Worm (Caenorhabditis elegans): ENCODE results near the gene cdkl-1.

cdkl-1 gene

ce11 chrV:11113041-11113574 lies 14.4 kb downstream of the cdkl-1 start, which contains the start of gene erfa-3 (continued):
- TF ChIP-seq hlh-13 (GFP tag; optimal IDR thresholded peaks at IDR 0.05) = peak; percentile 18
- no peak for TF ChIP-seq unc-55 (GFP tag; optimal IDR thresholded peaks at IDR 0.05)
- TF ChIP-seq ceh-9 (tag; optimal IDR thresholded peaks at IDR 0.05) = no peak
- peak; percentile 85 for TF ChIP-seq pha-2 (tag; optimal IDR thresholded peaks at IDR 0.05)
- TF ChIP-seq nhr-11 (tag; optimal IDR thresholded peaks at IDR 0.05) = no peak
- TF ChIP-seq lim-6 (tag; optimal IDR thresholded peaks at IDR 0.05) = peak; percentile 49
- peak; percentile 37 for TF ChIP-seq zip-5 (tag; optimal IDR thresholded peaks at IDR 0.05)
- TF ChIP-seq unc-86 (tag; optimal IDR thresholded peaks at IDR 0.05) = peak; percentile 74
- TF ChIP-seq madf-2 (tag; optimal IDR thresholded peaks at IDR 0.05) = peak; percentile 67
- peak; percentile 82 for TF ChIP-seq ceh-19 (GFP tag; optimal IDR thresholded peaks at IDR 0.05)
- no peak for TF ChIP-seq ama-1 (optimal IDR thresholded peaks at IDR 0.05)
- peak; percentile 51 for TF ChIP-seq ceh-24 (tag; optimal IDR thresholded peaks at IDR 0.05)
- peak; percentile 69 for TF ChIP-seq rnt-1 (tag; optimal IDR thresholded peaks at IDR 0.05)
- peak; percentile 24; the same call in 1 of the 2 replicates for TF ChIP-seq ceh-45 (GFP tag; IDR thresholded peaks at IDR 0.05)
- peak; percentile 45 for TF ChIP-seq npax-4 (tag; optimal IDR thresholded peaks at IDR 0.05)
- peak; percentile 84 for TF ChIP-seq ceh-34 (tag; optimal IDR thresholded peaks at IDR 0.05)
- peak; percentile 54 for TF ChIP-seq lin-11 (tag; optimal IDR thresholded peaks at IDR 0.05)
- peak; percentile 31 for TF ChIP-seq ets-4 (tag; optimal IDR thresholded peaks at IDR 0.05)
- TF ChIP-seq tbx-7 (tag; optimal IDR thresholded peaks at IDR 0.05) = peak; percentile 44
- peak; percentile 68 for TF ChIP-seq hlh-8 (tag; optimal IDR thresholded peaks at IDR 0.05)
- peak; percentile 76 for TF ChIP-seq fax-1 (tag; optimal IDR thresholded peaks at IDR 0.05)

- TF ChIP-seq odd-2 (tag; optimal IDR thresholded peaks at IDR 0.05) (no peak), pros-1 (tag; optimal IDR thresholded peaks at IDR 0.05) (no peak), ttx-3 (tag; optimal IDR thresholded peaks at IDR 0.05) (no peak), ceh-6 (GFP tag; optimal IDR thresholded peaks at IDR 0.05) (no peak), ztf-16 (tag; optimal IDR thresholded peaks at IDR 0.05) (no peak), pat-9 (tag; optimal IDR thresholded peaks at IDR 0.05) (no peak), ceh-30 (tag; optimal IDR thresholded peaks at IDR 0.05) (no peak), K09A11.1 (tag; optimal IDR thresholded peaks at IDR 0.05; ENCODE audit: insufficient read depth) (no peak), fax-1 (tag; optimal IDR thresholded peaks at IDR 0.05) (no peak), che-1 (tag; optimal IDR thresholded peaks at IDR 0.05) (no peak)
These were observed 14.9 kb downstream of the cdkl-1 start, which contains the start of gene math-33 for ce11 chrV:11113607-11114006. math-33 (plus strand) TSS chrV:11113907.

- TF ChIP-seq lin-11 (tag; optimal IDR thresholded peaks at IDR 0.05) (no peak), ttx-3 (tag; optimal IDR thresholded peaks at IDR 0.05) (no peak)
These were observed 19.6 kb downstream of the cdkl-1 start for ce11 chrV:11118179-11118725.

- no peak for TF ChIP-seq ceh-14 (tag; optimal IDR thresholded peaks at IDR 0.05)
- no peak for TF ChIP-seq fax-1 (tag; optimal IDR thresholded peaks at IDR 0.05)
- TF ChIP-seq nhr-11 (tag; optimal IDR thresholded peaks at IDR 0.05) = no peak
- no peak for TF ChIP-seq tbx-7 (tag; optimal IDR thresholded peaks at IDR 0.05)
- TF ChIP-seq madf-2 (tag; optimal IDR thresholded peaks at IDR 0.05) = no peak
- TF ChIP-seq ceh-34 (tag; optimal IDR thresholded peaks at IDR 0.05) = no peak
- no peak for TF ChIP-seq gmeb-2 (tag; optimal IDR thresholded peaks at IDR 0.05)
- TF ChIP-seq sox-4 (tag; optimal IDR thresholded peaks at IDR 0.05) = no peak
- TF ChIP-seq ceh-18 (tag; optimal IDR thresholded peaks at IDR 0.05) = no peak
- TF ChIP-seq zip-5 (tag; optimal IDR thresholded peaks at IDR 0.05) = no peak
- TF ChIP-seq mec-3 (tag; optimal IDR thresholded peaks at IDR 0.05; ENCODE audit: borderline replicate concordance) = no peak
- no peak for TF ChIP-seq ets-4 (tag; optimal IDR thresholded peaks at IDR 0.05)
These were observed 20.6 kb downstream of the cdkl-1 start, which contains the start of gene scb-1 for ce11 chrV:11119294-11119755. scb-1 (minus strand) TSS chrV:11119705.
